Worm (Caenorhabditis elegans): Measurements from ENCODE around the gene mes-1.
A peak's percentile ranks its signal among the peaks of the same experiment; 100 is the strongest.

mes-1 gene

DNA sequence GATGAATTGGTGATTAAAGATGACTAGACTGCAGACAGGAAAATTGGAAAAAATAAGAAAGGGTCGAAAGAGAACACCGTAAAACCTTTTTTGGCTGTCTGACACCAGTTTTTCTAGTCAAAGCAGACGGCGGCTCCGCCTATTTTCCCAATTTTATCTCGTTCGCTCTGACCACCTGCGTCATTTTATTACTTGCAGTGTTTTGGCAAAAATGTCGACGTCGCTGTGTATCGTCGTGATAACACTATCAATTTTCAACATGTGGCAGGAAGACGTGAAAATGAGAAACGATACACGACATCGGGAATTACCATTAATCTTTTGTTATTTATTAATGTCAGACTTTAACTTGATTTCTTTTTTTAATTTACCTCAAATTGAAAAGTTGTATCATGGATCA lies 52.8 kb downstream of the mes-1 start, which contains the start of gene Y62H9A.15:
Gene Y62H9A.15 (minus strand): TSS at position 100 of the 400 bp plus-strand sequence.
- TF ChIP-seq mep-1 (tag; optimal IDR thresholded peaks at IDR 0.05), result no peak
- TF ChIP-seq fos-1 (tag; optimal IDR thresholded peaks at IDR 0.05), result no peak
- TF ChIP-seq nhr-28 (tag; optimal IDR thresholded peaks at IDR 0.05), result peak; percentile 19
- TF ChIP-seq Y75B8A.6 (GFP tag; IDR thresholded peaks at IDR 0.05), result no peak
- no peak for TF ChIP-seq F10B5.3 (tag; optimal IDR thresholded peaks at IDR 0.05)
- no peak for TF ChIP-seq ceh-82 (tag; optimal IDR thresholded peaks at IDR 0.05)
- no peak for TF ChIP-seq dmd-8 (GFP tag; IDR thresholded peaks at IDR 0.05)
- no peak for TF ChIP-seq egl-43 (GFP tag; IDR thresholded peaks at IDR 0.05)
- no peak for TF ChIP-seq zag-1 (tag; optimal IDR thresholded peaks at IDR 0.05)
- no peak for TF ChIP-seq Y105C5A.15 (GFP tag; IDR thresholded peaks at IDR 0.05)
- no peak for TF ChIP-seq arid-1 (GFP tag; conservative IDR thresholded peaks at IDR 0.05)
- peak; percentile 18 for TF ChIP-seq dve-1 (tag; optimal IDR thresholded peaks at IDR 0.05; ENCODE audit: insufficient read depth)
- no peak for TF ChIP-seq nhr-25 (tag; optimal IDR thresholded peaks at IDR 0.05; ENCODE audit: borderline replicate concordance, insufficient read depth)
- TF ChIP-seq ceh-44 (GFP tag; IDR thresholded peaks at IDR 0.05), result no peak
- TF ChIP-seq Y48G9A.11 (GFP tag; IDR thresholded peaks at IDR 0.05), result no peak
- TF ChIP-seq pha-4 (GFP tag; IDR thresholded peaks at IDR 0.05), result no peak
- no peak for TF ChIP-seq pha-4 (tag; optimal IDR thresholded peaks at IDR 0.05)
- peak; percentile 17 for TF ChIP-seq pqm-1 (tag; optimal IDR thresholded peaks at IDR 0.05)
- TF ChIP-seq mdl-1 (tag; optimal IDR thresholded peaks at IDR 0.05), result peak in 1 of 2 experiments; percentile 25
- TF ChIP-seq F49E8.2 (tag; optimal IDR thresholded peaks at IDR 0.05; ENCODE audit: borderline replicate concordance), result no peak
- TF ChIP-seq dmd-6 (GFP tag; IDR thresholded peaks at IDR 0.05), result peak; percentile 33; the same call in 1 of the 2 replicates
- TF ChIP-seq mes-2 (tag; optimal IDR thresholded peaks at IDR 0.05; ENCODE audit: poor library complexity, severe bottlenecking), result no peak
- TF ChIP-seq spr-3 (GFP tag; optimal IDR thresholded peaks at IDR 0.05), result no peak
- TF ChIP-seq hmg-1.1 (GFP tag; IDR thresholded peaks at IDR 0.05), result no peak
- TF ChIP-seq aha-1 (tag), result peak; percentile 6
- TF ChIP-seq daf-16 (GFP tag; optimal IDR thresholded peaks at IDR 0.05), result no peak
- TF ChIP-seq daf-16 (tag; optimal IDR thresholded peaks at IDR 0.05), result peak; percentile 58
- TF ChIP-seq hlh-11 (tag; optimal IDR thresholded peaks at IDR 0.05), result peak; percentile 28
- TF ChIP-seq R02D3.7 (tag; optimal IDR thresholded peaks at IDR 0.05), result no peak
- TF ChIP-seq nhr-42 (GFP tag; IDR thresholded peaks at IDR 0.05), result no peak
- no peak for TF ChIP-seq zfp-3 (GFP tag; conservative IDR thresholded peaks at IDR 0.05)
